Worm (Caenorhabditis elegans): ENCODE data around the gene T04G9.4.

DNA sequence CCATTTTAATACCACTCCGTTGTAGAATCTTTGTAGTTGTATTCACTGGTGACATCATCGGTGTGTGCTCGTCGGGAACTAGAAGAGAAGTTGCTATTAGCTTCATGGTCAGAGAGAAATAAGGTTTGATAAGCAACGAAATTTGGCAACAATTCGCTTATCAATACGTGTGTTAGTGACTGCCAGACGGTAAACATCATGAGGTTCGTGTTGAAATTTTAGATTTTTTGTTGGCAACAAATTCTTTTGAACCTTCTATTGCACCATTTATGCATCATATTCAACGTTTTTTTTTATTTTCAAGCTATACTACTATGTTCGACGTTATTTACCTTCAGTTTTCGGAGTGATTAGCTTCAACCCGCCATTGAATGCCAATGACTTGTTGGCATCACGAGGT lies 51.5 kb downstream of the T04G9.4 start:
- no peak for TF ChIP-seq ces-1 (GFP tag; optimal IDR thresholded peaks at IDR 0.05)
- no peak for TF ChIP-seq nhr-10 (tag; optimal IDR thresholded peaks at IDR 0.05)
- no peak for TF ChIP-seq zag-1 (tag; optimal IDR thresholded peaks at IDR 0.05)
